Fruit fly (Drosophila melanogaster) Kc167 (cell line): ENCODE data around the gene CG9801.

Source experiments
- Myc ChIP-seq: fragments of >200 bp; optimal IDR thresholded peaks from 2 replicates; lab custom pipeline; 2017; ENCODE audit warnings: missing external identifiers
- Sin3A ChIP-seq: fragments of >200 bp; optimal IDR thresholded peaks from 2 replicates; lab custom pipeline; 2018; ENCODE audit warnings: missing external identifiers
- h ChIP-seq: fragments of >200 bp; optimal IDR thresholded peaks from 3 replicates; lab custom pipeline; 2018; ENCODE audit warnings: missing external identifiers
- insv ChIP-seq: fragments of >200 bp; optimal IDR thresholded peaks from 3 replicates; lab custom pipeline; 2018; ENCODE audit warnings: missing external identifiers
- ttk ChIP-seq: sonication (Bioruptor generic); optimal IDR thresholded peaks from 2 replicates; lab custom pipeline; 2017; ENCODE audit warnings: missing external identifiers

DNA sequence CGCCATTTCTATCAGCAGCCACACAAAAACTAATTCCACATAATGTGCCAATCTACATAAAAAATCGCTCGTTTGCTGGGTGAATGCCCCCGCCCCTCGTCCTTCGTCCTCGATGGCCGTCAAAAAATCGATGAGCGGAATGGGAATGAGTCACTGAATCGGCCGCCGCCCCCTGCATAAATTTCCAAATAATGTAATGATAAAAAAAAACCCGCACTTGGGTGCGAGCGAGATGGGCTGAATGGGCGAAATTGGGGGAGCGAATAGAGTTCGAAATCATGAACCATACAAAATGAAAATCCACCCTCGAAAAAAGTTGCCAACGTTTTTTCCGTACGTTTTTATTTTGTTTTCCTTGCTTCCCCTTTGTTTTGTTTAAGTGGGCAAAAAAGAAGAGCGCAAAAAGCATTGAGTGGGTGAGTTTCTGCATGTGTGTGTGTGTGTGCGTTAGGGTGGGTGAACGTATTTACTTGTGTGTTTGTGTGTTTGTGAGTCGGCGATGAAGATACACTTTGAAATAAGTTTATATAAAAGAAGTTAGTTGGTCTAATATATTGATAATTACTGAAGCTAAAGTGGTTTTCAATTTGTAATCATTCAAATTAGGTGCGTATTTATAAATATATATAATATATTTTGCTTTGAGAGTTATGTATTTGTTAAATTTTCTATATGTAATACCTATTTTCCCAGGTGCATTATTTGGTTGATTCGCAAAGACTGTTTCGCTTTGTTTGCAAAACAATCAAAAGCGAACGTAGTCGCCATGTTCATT is 42.0 kb downstream of the CG9801 start:
- TF ChIP-seq Myc: no peak
- no peak for TF ChIP-seq Sin3A (lab: Kevin White, UChicago)
- no peak for TF ChIP-seq insv (lab: Kevin White, UChicago)
- TF ChIP-seq h (lab: Kevin White, UChicago): no peak
- TF ChIP-seq ttk (lab: Kevin White, UChicago): no peak
